Fruit fly (Drosophila melanogaster): ENCODE data around the gene CG5131.

dm6 chr2L:17484174-17484573 is at the start of gene CG5131, which contains the start of gene GCS2beta:
- TF ChIP-seq Dfd (GFP tag; optimal IDR thresholded peaks at IDR 0.05) (no peak), woc (GFP tag; optimal IDR thresholded peaks at IDR 0.05) (peak; percentile 74), usp (GFP tag; optimal IDR thresholded peaks at IDR 0.05) (no peak), Myc (optimal IDR thresholded peaks at IDR 0.05) (no peak), sv (GFP tag; optimal IDR thresholded peaks at IDR 0.05) (peak; percentile 92), lola (GFP tag; optimal IDR thresholded peaks at IDR 0.05) (no peak), pan (optimal IDR thresholded peaks at IDR 0.05) (no peak), CG32264 (GFP tag; optimal IDR thresholded peaks at IDR 0.05) (peak; percentile 82), h (GFP tag; optimal IDR thresholded peaks at IDR 0.05) (peak; percentile 95), psq (GFP tag; optimal IDR thresholded peaks at IDR 0.05) (peak; percentile 84), Rel (GFP tag; optimal IDR thresholded peaks at IDR 0.05) (no peak), Rel (tag; optimal IDR thresholded peaks at IDR 0.05) (peak; percentile 43), OdsH (GFP tag; optimal IDR thresholded peaks at IDR 0.05) (peak; percentile 92), Mio (GFP tag; optimal IDR thresholded peaks at IDR 0.05) (peak; percentile 79)

Data from whole organism, wandering third instar larva.